Fruit fly (Drosophila melanogaster) whole organism, embryonic: ENCODE measurements around the gene yellow-f.

Experiments
- Aef1 ChIP-seq: fragments of 200-800 bp; sonication (Bioruptor generic); IDR thresholded peaks from 3 replicates; pipeline ENCODE4 v1.3.6; 2022; ENCODE audit warnings: missing biosample characterization, missing genetic modification characterization
- Bgb ChIP-seq: fragments of 200-800 bp; sonication (Bioruptor generic); IDR thresholded peaks from 2 replicates; pipeline ENCODE4 v1.3.6; 2022; ENCODE audit warnings: missing biosample characterization, missing genetic modification characterization; ENCODE audit not compliant: partially characterized antibody
- Blimp-1 ChIP-seq: fragments of 200-800 bp; sonication (Bioruptor generic); optimal IDR thresholded peaks from 3 replicates; lab custom pipeline; 2018; ENCODE audit warnings: missing biosample characterization, missing genetic modification characterization, mild to moderate bottlenecking, moderate library complexity, missing genetic modification reagents
- CG10209 ChIP-seq: fragments of 200-800 bp; sonication (Bioruptor generic); optimal IDR thresholded peaks from 3 replicates; lab custom pipeline; 2017; ENCODE audit warnings: missing biosample characterization, mild to moderate bottlenecking, missing genetic modification characterization, missing genetic modification reagents
- CG11723 ChIP-seq: fragments of 200-800 bp; sonication (Bioruptor generic); optimal IDR thresholded peaks from 2 replicates; lab custom pipeline; 2017; ENCODE audit warnings: missing biosample characterization, mild to moderate bottlenecking, missing genetic modification characterization
- CG12744 ChIP-seq: fragments of 200-800 bp; sonication (Bioruptor generic); optimal IDR thresholded peaks from 2 replicates; lab custom pipeline; 2016; ENCODE audit warnings: missing biosample characterization, missing genetic modification characterization
- CG13287 ChIP-seq: fragments of 200-800 bp; sonication (Bioruptor generic); IDR thresholded peaks from 2 replicates; pipeline ENCODE4 v1.3.6; 2022; ENCODE audit warnings: missing biosample characterization, missing genetic modification characterization; ENCODE audit not compliant: partially characterized antibody
- CG14667 ChIP-seq: fragments of 200-800 bp; sonication (Bioruptor generic); IDR thresholded peaks from 2 replicates; pipeline ENCODE4 v1.3.6; 2022; ENCODE audit warnings: missing biosample characterization, missing genetic modification characterization
- CG15073 ChIP-seq: fragments of 200-800 bp; sonication (Bioruptor generic); optimal IDR thresholded peaks from 2 replicates; lab custom pipeline; 2016; ENCODE audit warnings: missing biosample characterization, missing genetic modification characterization
- CG1602 ChIP-seq: fragments of 200-800 bp; sonication (Bioruptor generic); optimal IDR thresholded peaks from 3 replicates; lab custom pipeline; 2016; ENCODE audit warnings: missing biosample characterization, missing genetic modification characterization
- CG2120 ChIP-seq: fragments of 200-800 bp; sonication (Bioruptor generic); optimal IDR thresholded peaks from 3 replicates; lab custom pipeline; 2016; ENCODE audit warnings: missing biosample characterization, missing genetic modification characterization
- CG2678 ChIP-seq: fragments of 200-800 bp; sonication (Bioruptor generic); optimal IDR thresholded peaks from 3 replicates; lab custom pipeline; 2019; ENCODE audit warnings: missing biosample characterization, mild to moderate bottlenecking, missing genetic modification characterization, moderate library complexity
- CG30020 ChIP-seq: fragments of 200-800 bp; optimal IDR thresholded peaks from 2 replicates; lab custom pipeline; 2019; ENCODE audit warnings: missing biosample characterization, mild to moderate bottlenecking, missing genetic modification characterization, moderate library complexity
- CG33557 ChIP-seq: fragments of 200-800 bp; sonication (Bioruptor generic); optimal IDR thresholded peaks from 2 replicates; lab custom pipeline; 2019; ENCODE audit warnings: missing biosample characterization, mild to moderate bottlenecking, missing genetic modification characterization, moderate library complexity
- CG4424 ChIP-seq: fragments of 200-800 bp; sonication (Bioruptor generic); optimal IDR thresholded peaks from 3 replicates; lab custom pipeline; 2016; ENCODE audit warnings: missing biosample characterization, missing genetic modification characterization
- CG4617 ChIP-seq: fragments of 200-800 bp; sonication (Bioruptor generic); optimal IDR thresholded peaks from 3 replicates; lab custom pipeline; 2016; ENCODE audit warnings: missing biosample characterization, missing genetic modification characterization, borderline replicate concordance
- CG6765 ChIP-seq: fragments of 200-800 bp; sonication (Bioruptor generic); optimal IDR thresholded peaks from 3 replicates; lab custom pipeline; 2017; ENCODE audit warnings: missing biosample characterization, mild to moderate bottlenecking, missing genetic modification characterization
- CG8089 ChIP-seq: fragments of 200-800 bp; sonication (Bioruptor generic); optimal IDR thresholded peaks from 3 replicates; lab custom pipeline; 2016; ENCODE audit warnings: missing biosample characterization, missing genetic modification characterization
- CG8388 ChIP-seq: fragments of 200-800 bp; sonication (Bioruptor generic); optimal IDR thresholded peaks from 2 replicates; lab custom pipeline; 2019; ENCODE audit warnings: missing biosample characterization, mild to moderate bottlenecking, missing genetic modification characterization, moderate library complexity
- CG9215 ChIP-seq: fragments of 200-800 bp; sonication (Bioruptor generic); IDR thresholded peaks from 2 replicates; pipeline ENCODE4 v1.3.6; 2022; ENCODE audit warnings: missing biosample characterization, missing genetic modification characterization
- Dek ChIP-seq: fragments of 200-800 bp; sonication (Bioruptor generic); optimal IDR thresholded peaks from 3 replicates; lab custom pipeline; 2019; ENCODE audit warnings: missing biosample characterization, mild to moderate bottlenecking, missing genetic modification characterization, moderate library complexity
- Dll ChIP-seq: fragments of 200-800 bp; sonication (Bioruptor generic); IDR thresholded peaks from 4 replicates; pipeline ENCODE4 v1.3.6; 2022; ENCODE audit warnings: missing biosample characterization, missing genetic modification characterization; ENCODE audit not compliant: partially characterized antibody
- Doc3 ChIP-seq: fragments of 200-800 bp; sonication (Bioruptor generic); IDR thresholded peaks from 3 replicates; pipeline ENCODE4 v1.3.6; 2022; ENCODE audit warnings: missing biosample characterization, missing genetic modification characterization; ENCODE audit not compliant: partially characterized antibody
- Gug ChIP-seq: fragments of 200-800 bp; sonication (Bioruptor generic); IDR thresholded peaks from 4 replicates; pipeline ENCODE4 v1.3.6; 2022; ENCODE audit warnings: missing biosample characterization, missing genetic modification characterization
- Mad ChIP-seq: fragments of 200-800 bp; sonication (Bioruptor generic); optimal IDR thresholded peaks from 2 replicates; lab custom pipeline; 2016; ENCODE audit warnings: missing biosample characterization, missing genetic modification characterization
- NFAT ChIP-seq: fragments of 200-800 bp; sonication (Bioruptor generic); IDR thresholded peaks from 2 replicates; pipeline ENCODE4 v1.3.6; 2022; ENCODE audit warnings: missing biosample characterization, missing genetic modification characterization
- PHDP ChIP-seq: fragments of 200-800 bp; sonication (Bioruptor generic); optimal IDR thresholded peaks from 3 replicates; lab custom pipeline; 2018; ENCODE audit warnings: missing biosample characterization, mild to moderate bottlenecking, missing genetic modification characterization, moderate library complexity
- Side ChIP-seq: fragments of 200-800 bp; sonication (Bioruptor generic); optimal IDR thresholded peaks from 2 replicates; lab custom pipeline; 2016; ENCODE audit warnings: missing biosample characterization, missing genetic modification characterization
- Spps ChIP-seq: fragments of 200-800 bp; sonication (Bioruptor generic); optimal IDR thresholded peaks from 2 replicates; lab custom pipeline; 2018; ENCODE audit warnings: missing biosample characterization, mild to moderate bottlenecking, missing genetic modification characterization
- ap ChIP-seq: fragments of 200-800 bp; sonication (Bioruptor generic); IDR thresholded peaks from 2 replicates; pipeline ENCODE4 v1.3.6; 2022; ENCODE audit warnings: missing biosample characterization, missing genetic modification characterization
- btn ChIP-seq: fragments of 200-800 bp; sonication (Bioruptor generic); optimal IDR thresholded peaks from 2 replicates; lab custom pipeline; 2016; ENCODE audit warnings: missing biosample characterization, missing genetic modification characterization
- croc ChIP-seq: fragments of 200-800 bp; sonication (Bioruptor generic); conservative IDR thresholded peaks from 3 replicates; pipeline ENCODE4 v1.3.6; 2022; ENCODE audit warnings: missing biosample characterization, missing genetic modification characterization
- cwo ChIP-seq: fragments of 200-800 bp; sonication (Bioruptor generic); optimal IDR thresholded peaks from 3 replicates; lab custom pipeline; 2017; ENCODE audit warnings: missing biosample characterization, missing genetic modification characterization, mild to moderate bottlenecking, moderate library complexity, missing genetic modification reagents
- dpn ChIP-seq, 2 experiments: fragments of 200-800 bp; sonication (Bioruptor generic); optimal IDR thresholded peaks; 3 replicates each; lab custom pipeline; 2016; ENCODE audit warnings: missing biosample characterization in 2 of 2, missing genetic modification characterization in 2 of 2
- gce ChIP-seq: fragments of 200-800 bp; sonication (Bioruptor generic); IDR thresholded peaks from 3 replicates; pipeline ENCODE4 v1.3.6; 2022; ENCODE audit warnings: missing biosample characterization, missing genetic modification characterization
- gt ChIP-seq: fragments of 200-800 bp; sonication (Bioruptor generic); IDR thresholded peaks from 2 replicates; pipeline ENCODE4 v1.3.6; 2022; ENCODE audit warnings: missing biosample characterization, missing genetic modification characterization
- knrl ChIP-seq: fragments of 200-800 bp; sonication (Bioruptor generic); IDR thresholded peaks from 3 replicates; pipeline ENCODE4 v1.3.6; 2022; ENCODE audit warnings: missing biosample characterization, missing genetic modification characterization; ENCODE audit not compliant: partially characterized antibody
- mirr ChIP-seq: fragments of 200-800 bp; sonication (Bioruptor generic); optimal IDR thresholded peaks from 3 replicates; lab custom pipeline; 2018; ENCODE audit warnings: missing biosample characterization, mild to moderate bottlenecking, missing genetic modification characterization
- mld ChIP-seq: fragments of 200-800 bp; sonication (Bioruptor generic); IDR thresholded peaks from 3 replicates; pipeline ENCODE4 v1.3.6; 2022; ENCODE audit warnings: missing biosample characterization, missing genetic modification characterization; ENCODE audit not compliant: partially characterized antibody
- oc ChIP-seq: fragments of 200-800 bp; sonication (Bioruptor generic); optimal IDR thresholded peaks from 2 replicates; lab custom pipeline; 2018; ENCODE audit warnings: missing biosample characterization, mild to moderate bottlenecking, missing genetic modification characterization, moderate library complexity
- odd ChIP-seq: fragments of 200-800 bp; sonication (Bioruptor generic); optimal IDR thresholded peaks from 2 replicates; lab custom pipeline; 2017; ENCODE audit warnings: missing biosample characterization, mild to moderate bottlenecking, missing genetic modification characterization
- peb ChIP-seq: fragments of 200-800 bp; sonication (Bioruptor generic); IDR thresholded peaks from 2 replicates; pipeline ENCODE4 v1.3.6; 2022; ENCODE audit warnings: missing biosample characterization, missing genetic modification characterization
- ro ChIP-seq: fragments of 200-800 bp; sonication (Bioruptor generic); IDR thresholded peaks from 2 replicates; pipeline ENCODE4 v1.3.6; 2022; ENCODE audit warnings: missing biosample characterization, missing genetic modification characterization
- scrt ChIP-seq: fragments of 200-800 bp; sonication (Bioruptor generic); optimal IDR thresholded peaks from 2 replicates; lab custom pipeline; 2018; ENCODE audit warnings: missing biosample characterization, mild to moderate bottlenecking, missing genetic modification characterization, moderate library complexity
- sens-2 ChIP-seq: fragments of 200-800 bp; sonication (Bioruptor generic); IDR thresholded peaks from 2 replicates; pipeline ENCODE4 v1.3.6; 2022; ENCODE audit warnings: missing biosample characterization, missing genetic modification characterization
- tio ChIP-seq: fragments of 200-800 bp; sonication (Bioruptor generic); optimal IDR thresholded peaks from 2 replicates; lab custom pipeline; 2017; ENCODE audit warnings: missing biosample characterization, missing genetic modification characterization, inconsistent platforms
- tll ChIP-seq, 2 experiments: fragments of 200-800 bp in 1 of 2; fragments of >200 bp in 1 of 2; sonication (Bioruptor generic) in 1 of 2; optimal IDR thresholded peaks; 2 replicates each; lab custom pipeline; 2017 to 2019; ENCODE audit warnings: missing biosample characterization in 2 of 2, missing genetic modification characterization in 2 of 2, mild to moderate bottlenecking in 1 of 2, moderate library complexity in 1 of 2
- zfh2 ChIP-seq: fragments of 200-800 bp; sonication (Bioruptor generic); optimal IDR thresholded peaks from 2 replicates; lab custom pipeline; 2016; ENCODE audit warnings: missing biosample characterization, missing genetic modification characterization

yellow-f gene

DNA sequence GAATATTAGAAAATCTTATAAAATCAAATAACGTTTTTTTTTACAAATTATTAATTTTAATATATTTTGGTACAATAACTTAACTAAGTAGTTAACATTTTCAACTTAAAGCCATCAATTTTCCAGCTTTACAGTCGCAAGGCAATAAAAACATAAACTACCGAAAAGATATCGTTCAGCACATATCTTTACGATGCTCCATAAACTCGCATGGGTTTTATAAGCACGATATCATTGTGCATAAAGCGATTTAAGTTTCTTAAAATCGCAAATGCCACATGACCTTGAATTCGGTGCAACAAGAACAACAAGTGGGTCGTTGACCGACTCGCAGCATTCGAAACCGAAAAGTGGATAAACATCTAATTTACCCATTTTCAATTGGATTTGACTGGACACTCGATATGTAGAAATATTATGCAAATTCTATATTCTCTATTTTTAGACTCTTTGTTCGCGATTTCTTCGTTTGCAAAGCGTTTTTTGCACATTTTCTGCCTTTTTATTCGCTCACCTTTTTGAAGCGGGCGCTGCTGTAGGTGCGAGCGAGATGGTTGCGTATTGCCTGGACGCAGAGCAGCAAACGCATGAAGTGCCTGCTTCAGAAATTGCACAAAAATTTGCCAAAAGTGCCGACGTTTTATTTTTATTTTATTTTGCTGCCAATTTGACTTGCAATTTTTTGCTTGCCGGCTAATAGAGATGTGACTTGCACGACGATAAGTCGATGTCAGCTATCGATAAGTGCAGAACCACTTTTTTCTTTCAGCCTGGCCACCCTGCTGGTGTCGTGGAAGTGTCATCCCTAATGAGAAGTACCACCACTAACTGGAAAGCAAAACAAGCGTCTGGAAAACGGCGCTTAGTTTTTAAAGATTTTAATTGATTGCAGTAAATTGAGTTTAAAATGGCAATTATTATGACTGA, 31.8 kb downstream of the yellow-f start, which contains the start of gene Spc25 (continued):
- TF ChIP-seq Spps (no peak), CG8089 (GFP tag; lab: Kevin White, UChicago) (peak; percentile 23), gt (GFP tag; lab: Robert Waterston, UW) (no peak), CG33557 (GFP tag; lab: Kevin White, UChicago) (no peak), Dek (tag; lab: Kevin White, UChicago) (no peak), sens-2 (GFP tag; lab: Robert Waterston, UW) (no peak), Blimp-1 (no peak), Gug (GFP tag; lab: Robert Waterston, UW) (peak; percentile 84), CG10209 (no peak), CG1602 (GFP tag; lab: Kevin White, UChicago) (peak; percentile 12), scrt (no peak), tio (no peak), CG30020 (peak; percentile 39), Bgb (GFP tag; lab: Robert Waterston, UW) (peak; percentile 97), ro (GFP tag; lab: Robert Waterston, UW) (no peak), btn (GFP tag; lab: Kevin White, UChicago) (no peak), tll (GFP tag; optimal IDR thresholded peaks at IDR 0.05; lab: Kevin White, UChicago) (peak in 1 of 2 experiments; percentile 40), CG2120 (GFP tag; lab: Kevin White, UChicago) (peak; percentile 75), Dll (GFP tag; lab: Robert Waterston, UW) (peak; percentile 93), CG8388 (peak; percentile 22), CG12744 (GFP tag; lab: Kevin White, UChicago) (peak; percentile 24), CG2678 (tag; lab: Kevin White, UChicago) (peak; percentile 9), CG15073 (GFP tag; lab: Kevin White, UChicago) (no peak), oc (no peak), zfh2 (GFP tag; lab: Kevin White, UChicago) (peak; percentile 75), Side (GFP tag; lab: Kevin White, UChicago) (peak; percentile 67), croc (no peak), CG13287 (peak; percentile 97), CG4617 (GFP tag; lab: Kevin White, UChicago) (peak; percentile 77), odd (GFP tag; lab: Kevin White, UChicago) (no peak), mirr (GFP tag; lab: Kevin White, UChicago) (no peak), CG9215 (GFP tag; lab: Robert Waterston, UW) (peak; percentile 49; the same call in 1 of the 2 replicates), CG4424 (peak; percentile 32), mld (GFP tag; lab: Robert Waterston, UW) (peak; percentile 86), NFAT (GFP tag; lab: Robert Waterston, UW) (peak; percentile 68), Aef1 (GFP tag; lab: Robert Waterston, UW) (no peak), Doc3 (GFP tag; lab: Robert Waterston, UW) (peak; percentile 88), CG6765 (GFP tag; lab: Kevin White, UChicago) (no peak), dpn (GFP tag; optimal IDR thresholded peaks at IDR 0.05; lab: Kevin White, UChicago) (peak; percentile 67 to 68), ap (no peak), peb (GFP tag; lab: Robert Waterston, UW) (no peak), knrl (GFP tag; lab: Robert Waterston, UW) (peak; percentile 95), PHDP (tag; lab: Kevin White, UChicago) (peak; percentile 55), CG14667 (GFP tag; lab: Robert Waterston, UW) (0 out of 2 replicates have a peak, but pooled peaks have one; percentile 4), Mad (GFP tag; lab: Kevin White, UChicago) (peak; percentile 46), cwo (GFP tag; lab: Kevin White, UChicago) (no peak), gce (GFP tag; lab: Robert Waterston, UW) (no peak), CG11723 (GFP tag; lab: Kevin White, UChicago) (no peak)
